Worm (Caenorhabditis elegans): ENCODE measurements around the gene B0222.1.

ce11 chrV:9143896-9144295 lies 9.8 kb downstream of the B0222.1 start:
- no peak for TF ChIP-seq pqm-1 (tag; optimal IDR thresholded peaks at IDR 0.05)
- no peak for TF ChIP-seq aly-2 (tag; optimal IDR thresholded peaks at IDR 0.05)
- no peak for TF ChIP-seq swsn-7 (tag; optimal IDR thresholded peaks at IDR 0.05)
